Fruit fly (Drosophila melanogaster) whole organism: Measurements from ENCODE around the gene CG14427.

Experiments used
- Dll ChIP-seq: fragments of >200 bp; optimal IDR thresholded peaks from 2 replicates; lab custom pipeline; 2017
- EcR ChIP-seq, 2 experiments: fragments of >200 bp; optimal IDR thresholded peaks; 2 replicates each; lab custom pipeline; 2017; ENCODE audit warnings: missing biosample characterization in 2 of 2, missing genetic modification characterization in 2 of 2, missing genetic modification reagents in 2 of 2
- pan ChIP-seq: fragments of >200 bp; optimal IDR thresholded peaks from 2 replicates; lab custom pipeline; 2017

dm6 chrX:7001135-7001769 is 39.2 kb upstream of the CG14427 start:
- TF ChIP-seq pan (lab: Kevin White, UChicago) = no peak
- TF ChIP-seq Dll = no peak
- no peak for TF ChIP-seq EcR (GFP tag; optimal IDR thresholded peaks at IDR 0.05; lab: Kevin White, UChicago)
